Worm (Caenorhabditis elegans): ENCODE results near the gene srz-101.

The srz-101 gene

DNA sequence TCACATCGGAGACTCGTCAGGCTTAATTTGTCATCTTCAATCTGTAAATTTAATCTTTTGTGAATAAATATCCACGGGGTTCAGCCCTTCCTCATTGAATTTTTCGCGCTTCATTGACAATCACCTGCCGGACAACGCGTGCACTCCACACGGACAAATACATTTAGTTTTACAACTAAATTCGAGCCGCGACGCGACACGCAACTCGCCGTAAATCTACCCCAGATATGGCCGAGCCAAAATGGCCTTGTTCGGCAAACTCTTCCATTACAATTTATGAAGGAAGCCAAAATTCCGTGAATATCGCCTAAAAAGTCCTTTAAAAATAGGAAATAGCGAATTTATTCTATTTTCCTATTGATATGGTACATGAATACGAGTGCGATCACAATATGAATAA, 50.1 kb downstream of the srz-101 start:
- TF ChIP-seq elt-1 (tag; optimal IDR thresholded peaks at IDR 0.05; ENCODE audit: borderline replicate concordance, insufficient read depth) (no peak), nhr-76 (tag; optimal IDR thresholded peaks at IDR 0.05) (no peak), unc-39 (tag; optimal IDR thresholded peaks at IDR 0.05) (no peak), sptf-1 (tag; optimal IDR thresholded peaks at IDR 0.05) (no peak), elt-3 (tag; optimal IDR thresholded peaks at IDR 0.05) (no peak)

DNA sequence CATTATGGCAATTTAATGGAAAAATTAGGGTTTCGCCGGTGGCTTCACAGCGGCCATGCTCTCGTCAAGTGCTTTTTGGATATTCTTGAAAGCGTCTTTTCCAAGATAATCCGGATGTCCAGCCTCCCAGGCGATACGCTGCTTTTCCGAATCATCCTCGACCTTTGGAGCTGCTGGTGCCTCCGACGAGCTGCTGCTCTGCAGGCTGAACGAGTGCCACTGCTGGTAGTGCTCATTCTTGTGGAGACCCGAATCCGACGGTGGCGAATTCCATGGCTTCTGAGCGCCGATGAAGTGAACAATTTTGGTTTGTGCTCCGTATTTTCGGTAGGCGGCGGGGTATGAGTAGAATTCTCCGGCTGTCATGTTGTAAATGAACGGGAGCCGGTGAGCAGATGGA, 50.6 kb downstream of the srz-101 start:
- TF ChIP-seq unc-39 (tag; optimal IDR thresholded peaks at IDR 0.05) (no peak), nhr-28 (tag; optimal IDR thresholded peaks at IDR 0.05) (no peak), pha-4 (tag; optimal IDR thresholded peaks at IDR 0.05) (no peak), flh-1 (GFP tag; optimal IDR thresholded peaks at IDR 0.05) (no peak), hlh-1 (tag; optimal IDR thresholded peaks at IDR 0.05) (no peak), ceh-43 (GFP tag; optimal IDR thresholded peaks at IDR 0.05) (no peak)
